Worm (Caenorhabditis elegans) whole organism, mixed stage, embryonic: ENCODE data around the gene npp-24.

ENCODE experiments used
- M03D4.4 ChIP-seq: sonication (generic microtip); optimal IDR thresholded peaks from 2 replicates; lab custom pipeline; 2017; ENCODE audit warnings: mild to moderate bottlenecking, missing genetic modification characterization, missing compliant biosample characterization
- bed-3 ChIP-seq: fragments of 200-800 bp; sonication (Bioruptor generic); optimal IDR thresholded peaks from 3 replicates; lab custom pipeline; 2018; ENCODE audit warnings: mild to moderate bottlenecking, missing genetic modification characterization, moderate library complexity, missing compliant biosample characterization
- blmp-1 ChIP-seq: fragments of 150-350 bp; optimal IDR thresholded peaks from 2 replicates; lab custom pipeline; 2014; ENCODE audit warnings: missing biosample characterization, missing genetic modification characterization
- ceh-39 ChIP-seq: fragments of 150-350 bp; optimal IDR thresholded peaks from 2 replicates; lab custom pipeline; 2014; ENCODE audit warnings: missing biosample characterization, missing genetic modification characterization
- ceh-43 ChIP-seq: fragments of 200-800 bp; sonication (Bioruptor generic); optimal IDR thresholded peaks from 2 replicates; lab custom pipeline; 2018; ENCODE audit warnings: mild to moderate bottlenecking, missing genetic modification characterization, moderate library complexity, missing compliant biosample characterization
- ceh-83 ChIP-seq: fragments of 200-800 bp; sonication (Bioruptor generic); optimal IDR thresholded peaks from 2 replicates; lab custom pipeline; 2018; ENCODE audit warnings: mild to moderate bottlenecking, missing genetic modification characterization, missing compliant biosample characterization
- ces-1 ChIP-seq: fragments of 150-350 bp; optimal IDR thresholded peaks from 2 replicates; lab custom pipeline; 2014; ENCODE audit warnings: missing biosample characterization, missing genetic modification reagents, missing genetic modification characterization
- cnd-1 ChIP-seq: fragments of 200-800 bp; sonication (Bioruptor generic); optimal IDR thresholded peaks from 2 replicates; lab custom pipeline; 2018; ENCODE audit warnings: mild to moderate bottlenecking, missing genetic modification characterization, missing compliant biosample characterization
- drap-1 ChIP-seq: fragments of 200-800 bp; sonication (Bioruptor generic); optimal IDR thresholded peaks from 3 replicates; lab custom pipeline; 2018; ENCODE audit warnings: mild to moderate bottlenecking, missing genetic modification characterization, missing compliant biosample characterization
- elt-1 ChIP-seq: sonication (generic microtip); optimal IDR thresholded peaks from 2 replicates; lab custom pipeline; 2017; ENCODE audit warnings: missing genetic modification characterization, mild to moderate bottlenecking, missing compliant biosample characterization, antibody characterized with exemption, moderate library complexity, borderline replicate concordance; ENCODE audit not compliant: insufficient read depth
- elt-3 ChIP-seq: fragments of 150-350 bp; optimal IDR thresholded peaks from 2 replicates; lab custom pipeline; 2014; ENCODE audit warnings: missing biosample characterization, missing genetic modification characterization
- flh-1 ChIP-seq: fragments of 200-800 bp; sonication (Bioruptor generic); optimal IDR thresholded peaks from 2 replicates; lab custom pipeline; 2018; ENCODE audit warnings: mild to moderate bottlenecking, missing genetic modification characterization, moderate library complexity, missing compliant biosample characterization
- ham-2 ChIP-seq: fragments of 200-800 bp; sonication (Bioruptor generic); optimal IDR thresholded peaks from 2 replicates; lab custom pipeline; 2018; ENCODE audit warnings: mild to moderate bottlenecking, missing genetic modification characterization, missing compliant biosample characterization
- hlh-1 ChIP-seq: fragments of 150-350 bp; optimal IDR thresholded peaks from 2 replicates; lab custom pipeline; 2014; ENCODE audit warnings: missing biosample characterization, missing genetic modification reagents, missing genetic modification characterization
- lin-32 ChIP-seq: fragments of 200-800 bp; sonication (Bioruptor generic); optimal IDR thresholded peaks from 2 replicates; lab custom pipeline; 2018; ENCODE audit warnings: mild to moderate bottlenecking, missing genetic modification characterization, missing compliant biosample characterization
- lsy-2 ChIP-seq: fragments of 150-350 bp; optimal IDR thresholded peaks from 2 replicates; lab custom pipeline; 2014; ENCODE audit warnings: missing biosample characterization, missing genetic modification characterization
- mep-1 ChIP-seq: fragments of 150-350 bp; optimal IDR thresholded peaks from 2 replicates; lab custom pipeline; 2017; ENCODE audit warnings: missing biosample characterization, missing genetic modification reagents, missing genetic modification characterization, inconsistent platforms
- mls-2 ChIP-seq: sonication (generic microtip); optimal IDR thresholded peaks from 2 replicates; lab custom pipeline; 2016; ENCODE audit warnings: mild to moderate bottlenecking, missing genetic modification characterization, moderate library complexity, missing compliant biosample characterization
- nhr-12 ChIP-seq: fragments of 150-350 bp; optimal IDR thresholded peaks from 2 replicates; lab custom pipeline; 2014; ENCODE audit warnings: missing biosample characterization, missing genetic modification characterization
- nhr-2 ChIP-seq: fragments of 150-350 bp; optimal IDR thresholded peaks from 2 replicates; lab custom pipeline; 2014; ENCODE audit warnings: missing biosample characterization, missing genetic modification characterization
- nhr-237 ChIP-seq: fragments of 150-350 bp; optimal IDR thresholded peaks from 2 replicates; lab custom pipeline; 2014; ENCODE audit warnings: missing biosample characterization, missing genetic modification characterization
- nhr-28 ChIP-seq: fragments of 150-350 bp; optimal IDR thresholded peaks from 2 replicates; lab custom pipeline; 2014; ENCODE audit warnings: missing biosample characterization, missing genetic modification characterization
- nhr-76 ChIP-seq: sonication (generic microtip); optimal IDR thresholded peaks from 2 replicates; lab custom pipeline; 2017; ENCODE audit warnings: missing biosample characterization, missing genetic modification characterization
- pha-4 ChIP-seq: fragments of 150-350 bp; optimal IDR thresholded peaks from 2 replicates; lab custom pipeline; 2018; ENCODE audit warnings: missing biosample characterization, missing genetic modification reagents, missing genetic modification characterization
- sem-2 ChIP-seq: fragments of 200-800 bp; sonication (Bioruptor generic); optimal IDR thresholded peaks from 2 replicates; lab custom pipeline; 2018; ENCODE audit warnings: mild to moderate bottlenecking, missing genetic modification characterization, missing compliant biosample characterization
- snpc-4 ChIP-seq: fragments of 150-350 bp; optimal IDR thresholded peaks from 2 replicates; lab custom pipeline; 2014; ENCODE audit warnings: missing biosample characterization, missing genetic modification characterization
- tbx-8 ChIP-seq: fragments of 200-800 bp; sonication (Bioruptor generic); optimal IDR thresholded peaks from 2 replicates; lab custom pipeline; 2018; ENCODE audit warnings: mild to moderate bottlenecking, missing genetic modification characterization, moderate library complexity, missing compliant biosample characterization
- unc-39 ChIP-seq: fragments of 150-350 bp; optimal IDR thresholded peaks from 2 replicates; lab custom pipeline; 2014; ENCODE audit warnings: missing biosample characterization, missing genetic modification characterization
- unc-62 ChIP-seq: fragments of 150-350 bp; optimal IDR thresholded peaks from 2 replicates; lab custom pipeline; 2014; ENCODE audit warnings: missing biosample characterization, missing genetic modification reagents, missing genetic modification characterization
- zip-8 ChIP-seq: fragments of 150-350 bp; optimal IDR thresholded peaks from 2 replicates; lab custom pipeline; 2014; ENCODE audit warnings: missing biosample characterization, missing genetic modification characterization
- ztf-11 ChIP-seq: fragments of 150-350 bp; optimal IDR thresholded peaks from 2 replicates; lab custom pipeline; 2014; ENCODE audit warnings: missing biosample characterization, missing genetic modification characterization

The npp-24 gene

DNA sequence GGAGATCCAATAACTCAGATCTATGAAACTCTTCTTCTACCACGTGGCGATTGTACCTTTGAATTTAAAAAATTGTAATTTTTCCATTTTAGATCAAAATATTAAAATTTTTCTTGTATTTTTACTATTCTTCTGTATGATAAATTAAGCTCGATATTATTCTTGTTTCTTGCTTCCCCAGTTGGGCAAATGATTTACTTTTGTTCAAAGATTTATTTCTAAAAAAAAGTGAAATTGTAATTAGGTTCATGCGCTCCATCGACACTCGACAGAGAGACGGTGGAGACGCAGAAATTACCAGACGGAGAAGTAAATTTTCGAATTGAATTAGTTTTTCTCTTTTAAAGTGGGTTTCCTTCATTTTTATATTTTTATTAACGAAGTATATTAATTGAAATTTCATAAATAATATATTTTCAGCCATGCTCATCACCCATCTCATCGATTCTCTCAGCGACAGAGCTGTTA, at the start of gene npp-24:
TSS of gene npp-24 (plus strand) at position 51 of the 468 bp plus-strand sequence.
- TF ChIP-seq blmp-1 (tag; lab: Kevin White, UChicago) = peak; percentile 3
- no peak for TF ChIP-seq nhr-2 (tag; lab: Kevin White, UChicago)
- TF ChIP-seq ces-1 (GFP tag; lab: Kevin White, UChicago) = peak; percentile 79

DNA sequence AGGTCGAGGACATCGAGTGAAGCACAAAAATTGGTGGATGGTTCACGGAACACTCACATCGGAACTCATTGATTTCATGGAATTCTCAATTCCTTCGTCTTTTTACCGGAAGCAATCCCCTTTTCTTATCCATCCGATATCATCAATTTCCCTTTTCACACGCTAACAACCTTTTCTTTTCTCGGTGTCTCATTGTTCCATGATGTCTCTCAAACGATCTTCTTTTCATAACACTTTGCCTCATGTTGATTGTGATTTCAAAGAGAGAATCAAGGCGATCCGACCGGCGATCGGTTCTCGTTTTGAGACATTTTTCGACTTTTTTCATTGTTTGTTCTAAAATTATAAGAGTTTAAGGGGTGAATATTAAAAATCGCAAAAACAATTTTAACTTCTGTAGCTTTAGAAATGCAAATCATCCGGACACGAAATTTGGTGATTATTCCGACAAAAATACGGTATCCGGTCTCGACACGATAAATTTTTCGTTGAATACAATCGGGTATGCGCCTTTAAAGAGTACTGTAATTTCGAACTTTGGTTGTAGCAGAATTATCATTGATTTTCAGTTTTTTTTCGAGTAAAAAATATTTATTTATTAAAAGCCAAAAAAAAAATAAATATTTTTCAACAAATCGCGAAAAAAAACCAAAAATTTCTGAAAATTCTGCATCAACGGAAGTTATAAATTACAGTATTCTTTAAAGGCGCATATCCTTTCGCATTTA, 46.8 kb upstream of the npp-24 start:
- TF ChIP-seq pha-4 = no peak
- peak; percentile 61 for TF ChIP-seq blmp-1 (tag; lab: Kevin White, UChicago)

ce11 chrII:5459534-5459933, 46.1 kb upstream of the npp-24 start:
- TF ChIP-seq sem-2 (GFP tag; lab: Kevin White, UChicago) (no peak), nhr-237 (tag; lab: Kevin White, UChicago) (no peak)

ce11 chrII:5460911-5461310, 44.8 kb upstream of the npp-24 start:
- TF ChIP-seq mls-2 (tag; lab: Kevin White, UChicago) (peak; percentile 46), nhr-12 (tag; lab: Kevin White, UChicago) (no peak), unc-62 (GFP tag; lab: Kevin White, UChicago) (peak; percentile 14), ceh-39 (tag; lab: Kevin White, UChicago) (no peak), ces-1 (GFP tag; lab: Kevin White, UChicago) (peak; percentile 74), nhr-28 (tag; lab: Kevin White, UChicago) (no peak), flh-1 (no peak), cnd-1 (no peak), lsy-2 (tag; lab: Kevin White, UChicago) (no peak), ztf-11 (tag; lab: Kevin White, UChicago) (no peak), nhr-76 (tag; lab: Kevin White, UChicago) (no peak), bed-3 (GFP tag; lab: Kevin White, UChicago) (no peak), hlh-1 (tag; lab: Kevin White, UChicago) (no peak), ceh-43 (no peak), mep-1 (tag; lab: Kevin White, UChicago) (peak; percentile 37), nhr-2 (tag; lab: Kevin White, UChicago) (no peak)

ce11 chrII:5463692-5464300, 41.9 kb upstream of the npp-24 start:
- no peak for TF ChIP-seq bed-3 (GFP tag; lab: Kevin White, UChicago)
- TF ChIP-seq zip-8 (tag; lab: Kevin White, UChicago) = no peak
- TF ChIP-seq ham-2 (GFP tag; lab: Kevin White, UChicago) = no peak
- TF ChIP-seq ceh-43 = no peak
- no peak for TF ChIP-seq nhr-28 (tag; lab: Kevin White, UChicago)
- TF ChIP-seq tbx-8 (GFP tag; lab: Kevin White, UChicago) = no peak
- TF ChIP-seq ceh-39 (tag; lab: Kevin White, UChicago) = no peak
- TF ChIP-seq M03D4.4 (tag; lab: Kevin White, UChicago) = no peak
- TF ChIP-seq lin-32 (GFP tag; lab: Kevin White, UChicago) = peak; percentile 24
- peak; percentile 47 for TF ChIP-seq hlh-1 (tag; lab: Kevin White, UChicago)
- TF ChIP-seq pha-4 = no peak
- no peak for TF ChIP-seq flh-1
- no peak for TF ChIP-seq sem-2 (GFP tag; lab: Kevin White, UChicago)
- peak; percentile 41 for TF ChIP-seq cnd-1
- no peak for TF ChIP-seq unc-39 (tag; lab: Kevin White, UChicago)
- peak; percentile 98 for TF ChIP-seq nhr-2 (tag; lab: Kevin White, UChicago)
- TF ChIP-seq snpc-4 (tag; lab: Kevin White, UChicago) = no peak
- no peak for TF ChIP-seq nhr-12 (tag; lab: Kevin White, UChicago)
- TF ChIP-seq ceh-83 (GFP tag; lab: Kevin White, UChicago) = no peak
- TF ChIP-seq ztf-11 (tag; lab: Kevin White, UChicago) = no peak
- TF ChIP-seq elt-3 (tag; lab: Kevin White, UChicago) = no peak
- no peak for TF ChIP-seq ces-1 (GFP tag; lab: Kevin White, UChicago)
- no peak for TF ChIP-seq drap-1
- TF ChIP-seq elt-1 = no peak
